Worm (Caenorhabditis elegans) whole organism, midembryonic: ENCODE results near the gene F55G1.1.

ENCODE experiments used
- T22C8.4 ChIP-seq: fragments of 200-800 bp; sonication (Bioruptor generic); IDR thresholded peaks from 2 replicates; pipeline ENCODE4 v1.3.6; 2022; ENCODE audit warnings: missing genetic modification characterization, missing compliant biosample characterization
- cog-1 ChIP-seq: sonication (generic microtip); optimal IDR thresholded peaks from 2 replicates; lab custom pipeline; 2016; ENCODE audit warnings: missing genetic modification characterization, missing compliant biosample characterization
- flt-1 ChIP-seq: fragments of 200-800 bp; sonication (Bioruptor generic); IDR thresholded peaks from 2 replicates; pipeline ENCODE4 v1.3.6; 2022; ENCODE audit warnings: missing genetic modification characterization, missing compliant biosample characterization
- klf-2 ChIP-seq: fragments of 200-800 bp; sonication (Bioruptor generic); conservative IDR thresholded peaks from 2 replicates; pipeline ENCODE4 v1.3.6; 2022; ENCODE audit warnings: missing genetic modification reagents, missing genetic modification characterization, missing compliant biosample characterization
- med-1 ChIP-seq: sonication (generic microtip); optimal IDR thresholded peaks from 2 replicates; lab custom pipeline; 2017; ENCODE audit warnings: missing genetic modification characterization, mild to moderate bottlenecking, missing compliant biosample characterization, antibody characterized with exemption, missing genetic modification reagents; ENCODE audit not compliant: insufficient read depth
- ref-1 ChIP-seq: fragments of 200-800 bp; sonication (Bioruptor generic); conservative IDR thresholded peaks from 2 replicates; pipeline ENCODE4 v1.3.6; 2022; ENCODE audit warnings: missing genetic modification reagents, missing genetic modification characterization, missing compliant biosample characterization
- tab-1 ChIP-seq: fragments of 200-800 bp; sonication (Bioruptor generic); IDR thresholded peaks from 2 replicates; pipeline ENCODE4 v1.3.6; 2022; ENCODE audit warnings: missing genetic modification characterization, missing compliant biosample characterization
- ztf-23 ChIP-seq: fragments of 200-800 bp; sonication (Bioruptor generic); IDR thresholded peaks from 2 replicates; pipeline ENCODE4 v1.3.6; 2022; ENCODE audit warnings: missing genetic modification reagents, missing genetic modification characterization, missing compliant biosample characterization
- ztf-29 ChIP-seq: fragments of 200-800 bp; sonication (Bioruptor generic); IDR thresholded peaks from 2 replicates; pipeline ENCODE4 v1.3.6; 2022; ENCODE audit warnings: missing genetic modification reagents, missing genetic modification characterization, missing compliant biosample characterization

F55G1.1 gene

DNA sequence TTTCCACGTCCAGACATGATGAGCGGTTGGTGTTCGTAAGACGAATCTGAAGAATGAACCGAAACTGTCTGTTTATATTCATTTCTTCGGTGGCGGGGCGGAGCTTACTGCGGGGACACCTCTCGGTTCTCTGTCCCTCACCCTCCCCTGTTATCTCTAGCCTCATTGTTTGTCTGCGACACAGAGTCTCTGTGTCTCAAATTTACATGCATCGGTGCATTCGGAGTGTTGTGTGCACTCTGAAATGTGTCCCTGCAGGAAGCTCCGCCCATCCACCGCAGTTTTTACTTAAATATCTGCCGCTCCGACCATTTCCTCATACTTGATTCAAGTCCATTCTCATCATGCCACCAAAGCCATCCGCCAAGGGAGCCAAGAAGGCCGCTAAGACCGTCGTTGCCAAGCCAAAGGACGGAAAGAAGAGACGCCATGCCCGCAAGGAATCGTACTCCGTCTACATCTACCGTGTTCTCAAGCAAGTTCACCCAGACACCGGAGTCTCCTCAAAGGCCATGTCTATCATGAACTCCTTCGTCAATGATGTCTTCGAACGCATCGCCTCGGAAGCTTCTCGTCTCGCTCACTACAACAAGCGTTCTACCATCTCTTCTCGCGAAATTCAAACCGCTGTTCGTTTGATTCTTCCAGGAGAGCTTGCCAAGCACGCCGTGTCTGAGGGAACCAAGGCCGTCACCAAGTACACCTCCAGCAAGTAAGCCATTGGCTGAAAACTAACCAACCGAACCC lies 5.2 kb upstream of the F55G1.1 start, which contains the start of the genes his-61 and his-62:
TSS of gene his-61 (minus strand) at position 17 of the 747 bp plus-strand sequence.
TSS of gene his-62 (plus strand) at position 345 of the 747 bp plus-strand sequence.
- TF ChIP-seq ref-1 (GFP tag; lab: Robert Waterston, UW) (no peak), T22C8.4 (GFP tag; lab: Robert Waterston, UW) (no peak), ztf-29 (no peak; the same call in 1 of the 2 replicates), klf-2 (GFP tag; lab: Robert Waterston, UW) (peak; percentile 73), ztf-23 (GFP tag; lab: Robert Waterston, UW) (0 out of 2 replicates have a peak, but pooled peaks have one; percentile 4), med-1 (GFP tag; lab: Kevin White, UChicago) (no peak), flt-1 (peak; percentile 58), tab-1 (GFP tag; lab: Robert Waterston, UW) (no peak), cog-1 (tag; lab: Kevin White, UChicago) (peak; percentile 97)

DNA sequence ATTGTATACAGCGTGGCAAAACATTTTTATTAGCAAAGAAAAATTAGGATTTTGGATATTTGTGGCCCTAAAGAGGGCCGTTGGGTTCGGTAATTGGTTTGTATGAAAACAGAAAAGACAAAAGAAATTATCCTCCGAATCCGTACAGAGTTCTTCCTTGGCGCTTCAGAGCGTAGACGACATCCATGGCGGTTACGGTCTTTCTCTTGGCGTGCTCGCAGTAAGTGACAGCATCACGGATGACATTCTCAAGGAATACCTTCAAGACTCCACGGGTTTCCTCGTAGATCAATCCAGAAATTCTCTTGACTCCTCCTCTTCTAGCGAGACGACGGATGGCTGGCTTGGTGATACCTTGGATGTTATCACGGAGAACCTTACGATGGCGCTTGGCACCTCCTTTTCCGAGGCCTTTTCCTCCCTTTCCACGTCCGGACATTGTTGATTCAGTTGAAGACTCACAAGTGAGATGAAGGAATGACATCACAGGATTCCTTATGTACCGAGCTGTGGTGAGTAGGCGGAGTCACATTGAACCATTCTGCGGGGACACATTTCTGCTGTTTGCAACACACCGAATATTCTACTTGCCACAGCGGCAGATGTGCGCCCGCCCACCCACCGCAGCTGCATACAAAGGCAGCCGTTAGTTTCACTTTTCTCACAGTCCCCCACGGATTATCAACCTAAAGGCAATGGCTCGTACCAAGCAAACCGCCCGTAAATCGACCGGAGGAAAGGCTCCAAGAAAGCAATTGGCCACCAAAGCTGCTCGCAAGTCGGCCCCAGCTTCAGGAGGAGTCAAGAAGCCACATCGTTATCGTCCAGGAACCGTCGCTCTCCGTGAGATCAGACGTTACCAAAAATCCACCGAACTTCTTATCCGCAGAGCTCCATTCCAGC lies 3.8 kb upstream of the F55G1.1 start, which contains the start of the genes his-60 and his-59:
TSS of gene his-60 (minus strand) at position 439 of the 903 bp plus-strand sequence.
TSS of gene his-59 (plus strand) at position 696 of the 903 bp plus-strand sequence.
- TF ChIP-seq T22C8.4 (GFP tag; lab: Robert Waterston, UW) = 0 out of 2 replicates have a peak, but pooled peaks have one; percentile 6
- TF ChIP-seq med-1 (GFP tag; lab: Kevin White, UChicago) = no peak
- TF ChIP-seq ztf-29 = no peak; the same call in 1 of the 2 replicates
- TF ChIP-seq tab-1 (GFP tag; lab: Robert Waterston, UW) = no peak; the same call in 1 of the 2 replicates
- no peak for TF ChIP-seq ref-1 (GFP tag; lab: Robert Waterston, UW)
- peak; percentile 90 for TF ChIP-seq flt-1
- TF ChIP-seq ztf-23 (GFP tag; lab: Robert Waterston, UW) = peak; percentile 67; the same call in 1 of the 2 replicates
- TF ChIP-seq cog-1 (tag; lab: Kevin White, UChicago) = peak; percentile 60
- no peak for TF ChIP-seq klf-2 (GFP tag; lab: Robert Waterston, UW)

DNA sequence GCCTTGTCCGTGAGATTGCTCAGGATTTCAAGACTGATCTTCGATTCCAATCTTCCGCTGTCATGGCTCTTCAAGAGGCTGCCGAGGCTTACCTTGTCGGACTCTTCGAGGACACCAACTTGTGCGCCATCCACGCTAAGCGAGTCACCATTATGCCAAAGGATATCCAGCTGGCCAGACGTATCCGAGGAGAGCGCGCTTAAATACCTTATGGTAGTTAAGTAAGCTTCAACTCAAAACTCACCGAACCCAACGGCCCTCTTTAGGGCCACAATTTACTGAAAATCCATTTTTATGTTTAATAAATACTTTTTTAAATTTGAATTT lies 3.1 kb upstream of the F55G1.1 start:
- no peak for TF ChIP-seq tab-1 (GFP tag; lab: Robert Waterston, UW)
- TF ChIP-seq ztf-23 (GFP tag; lab: Robert Waterston, UW) = no peak
- peak; percentile 65 for TF ChIP-seq flt-1
- TF ChIP-seq klf-2 (GFP tag; lab: Robert Waterston, UW) = no peak

DNA sequence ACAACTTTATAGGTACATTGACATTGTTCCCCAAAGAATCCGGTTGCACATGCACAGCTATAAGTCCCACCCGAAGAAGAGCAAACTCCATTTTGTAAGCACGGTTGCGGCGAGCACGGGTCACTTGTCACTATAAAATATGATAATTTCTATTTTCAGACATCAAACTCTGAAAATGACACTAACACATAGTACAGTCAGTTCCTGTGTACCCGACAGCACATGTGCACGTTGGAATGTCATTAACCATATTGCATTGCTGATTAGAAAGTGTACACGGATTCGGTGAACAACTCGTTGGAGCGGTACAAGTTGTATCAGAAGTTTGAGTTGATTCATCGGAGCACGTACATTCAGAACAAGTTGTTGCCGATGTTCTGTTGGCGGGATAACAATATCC lies 5.6 kb downstream of the F55G1.1 start:
- no peak for TF ChIP-seq ztf-29
- TF ChIP-seq cog-1 (tag; lab: Kevin White, UChicago) = no peak

DNA sequence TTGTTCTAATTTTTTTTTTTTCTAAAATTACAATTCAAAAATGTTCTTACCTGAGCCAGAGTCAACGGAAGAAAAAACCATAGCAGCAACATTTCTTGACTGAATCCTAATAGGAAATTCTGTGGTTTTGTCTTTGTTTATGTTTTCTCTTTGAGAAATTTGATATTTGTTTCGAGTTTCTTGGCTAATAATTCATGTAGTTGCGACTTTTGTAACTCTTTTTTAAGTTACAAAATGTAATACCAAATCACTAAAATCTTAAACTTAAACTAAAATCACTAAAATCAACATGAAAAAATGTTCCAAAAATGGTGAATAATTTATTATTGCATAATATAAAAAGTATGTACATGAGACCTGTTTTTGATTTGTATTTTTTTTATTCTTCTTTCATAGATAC lies 6.2 kb downstream of the F55G1.1 start, which contains the start of gene egas-4:
TSS of gene egas-4 (minus strand) at position 101 of the 400 bp plus-strand sequence.
- TF ChIP-seq T22C8.4 (GFP tag; lab: Robert Waterston, UW) (no peak), ztf-23 (GFP tag; lab: Robert Waterston, UW) (no peak), klf-2 (GFP tag; lab: Robert Waterston, UW) (no peak), ref-1 (GFP tag; lab: Robert Waterston, UW) (no peak), flt-1 (no peak), cog-1 (tag; lab: Kevin White, UChicago) (no peak), ztf-29 (no peak), tab-1 (GFP tag; lab: Robert Waterston, UW) (no peak), med-1 (GFP tag; lab: Kevin White, UChicago) (no peak)

DNA sequence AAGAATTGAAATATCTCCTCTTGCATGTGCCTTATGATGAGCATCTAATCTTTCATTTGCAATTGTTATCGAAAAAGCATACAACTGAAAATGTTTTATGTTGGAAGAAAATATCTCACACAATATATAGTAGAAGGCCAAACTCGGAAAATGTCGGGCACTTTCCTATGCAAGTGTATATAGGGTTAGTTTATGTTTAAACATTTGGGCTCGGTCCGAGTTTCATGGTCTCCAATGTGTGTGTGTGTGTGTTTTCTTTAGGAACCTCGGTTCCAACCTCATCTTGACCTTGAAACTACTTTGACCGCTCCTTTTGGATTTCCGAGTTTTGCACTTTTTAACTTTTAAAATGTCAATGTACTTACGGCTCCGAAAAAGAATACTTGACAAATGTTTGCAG lies 7.7 kb downstream of the F55G1.1 start:
- TF ChIP-seq ref-1 (GFP tag; lab: Robert Waterston, UW) (no peak), ztf-29 (no peak), tab-1 (GFP tag; lab: Robert Waterston, UW) (no peak), flt-1 (no peak), klf-2 (GFP tag; lab: Robert Waterston, UW) (no peak)

DNA sequence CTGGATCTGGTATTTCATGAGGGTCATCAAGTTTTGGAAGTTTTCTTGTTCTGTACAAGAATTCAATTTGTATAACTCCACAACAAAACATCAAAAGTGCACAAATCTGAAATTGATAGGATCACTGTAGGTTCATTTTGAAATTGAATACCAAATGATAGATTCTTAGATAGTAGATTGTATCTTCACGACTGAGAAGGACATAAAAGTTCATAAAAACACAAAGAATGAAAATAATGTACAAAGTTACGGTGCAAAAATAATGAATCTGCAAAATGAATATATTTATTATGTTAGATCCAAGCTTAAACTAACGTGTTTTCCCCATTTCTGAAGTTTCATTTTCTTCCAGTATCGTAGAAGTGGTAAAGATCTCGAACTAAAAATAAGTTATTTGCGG lies 9.4 kb downstream of the F55G1.1 start:
- TF ChIP-seq cog-1 (tag; lab: Kevin White, UChicago) (no peak), ztf-23 (GFP tag; lab: Robert Waterston, UW) (no peak), ref-1 (GFP tag; lab: Robert Waterston, UW) (no peak)

DNA sequence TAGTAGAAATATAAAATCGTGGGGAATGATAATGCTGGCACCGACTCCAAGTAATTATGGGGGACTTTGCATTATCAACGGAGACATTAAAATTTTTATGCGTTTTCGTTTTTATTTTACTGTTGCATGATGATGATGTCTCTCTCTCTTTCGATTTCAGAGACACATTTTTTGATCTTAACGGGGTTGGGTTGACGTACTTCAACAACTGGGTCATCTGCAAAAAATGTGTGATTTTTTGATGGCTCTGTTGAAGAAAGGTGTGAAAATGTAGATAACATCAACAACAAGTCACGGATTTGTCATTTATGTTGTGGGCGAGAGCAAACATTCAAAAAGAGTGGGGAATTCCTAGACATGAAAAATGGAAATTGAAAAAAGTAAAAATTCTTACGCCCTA lies 9.8 kb downstream of the F55G1.1 start, which contains the start of gene F55G1.15:
TSS of gene F55G1.15 (minus strand) at position 101 of the 400 bp plus-strand sequence.
- TF ChIP-seq T22C8.4 (GFP tag; lab: Robert Waterston, UW) = no peak

DNA sequence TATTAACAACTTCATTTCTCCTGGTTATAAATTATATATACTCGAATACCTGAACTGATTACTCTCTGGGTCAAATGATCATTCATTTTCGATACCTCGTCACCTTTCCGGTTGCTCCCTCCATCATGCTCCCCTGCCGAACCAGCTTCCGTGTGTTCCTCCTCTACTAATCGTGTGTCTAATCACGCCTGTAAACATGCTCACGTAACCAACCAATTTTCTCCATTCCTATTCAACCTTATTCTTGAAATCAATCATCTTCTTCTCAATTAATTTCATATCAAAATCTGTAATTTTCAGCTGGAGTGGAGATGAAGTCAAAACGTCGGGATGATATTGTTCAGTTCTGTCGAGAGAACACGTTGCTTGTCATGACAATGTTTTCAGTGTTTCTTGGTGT lies 11.8 kb downstream of the F55G1.1 start, which contains the start of gene glt-6:
TSS of gene glt-6 (plus strand) at position 301 of the 400 bp plus-strand sequence.
- TF ChIP-seq tab-1 (GFP tag; lab: Robert Waterston, UW) = no peak
- TF ChIP-seq flt-1 = no peak
- TF ChIP-seq med-1 (GFP tag; lab: Kevin White, UChicago) = no peak
